Worm (Caenorhabditis elegans) whole organism, late embryonic: Measurements from ENCODE around the gene acp-7.

ENCODE experiments used
- K02D7.2 ChIP-seq: sonication (generic microtip); optimal IDR thresholded peaks from 2 replicates; lab custom pipeline; 2017; ENCODE audit warnings: mild to moderate bottlenecking, missing genetic modification characterization, missing compliant biosample characterization
- ama-1 ChIP-seq: fragments of 150-350 bp; optimal IDR thresholded peaks from 2 replicates; lab custom pipeline; 2014
- ceh-22 ChIP-seq: sonication (generic microtip); optimal IDR thresholded peaks from 2 replicates; lab custom pipeline; 2017; ENCODE audit warnings: missing biosample characterization, missing genetic modification characterization
- ceh-6 ChIP-seq: fragments of 200-800 bp; sonication (Bioruptor generic); optimal IDR thresholded peaks from 2 replicates; lab custom pipeline; 2018; ENCODE audit warnings: mild to moderate bottlenecking, missing genetic modification characterization, missing compliant biosample characterization
- ets-4 ChIP-seq: sonication (generic microtip); optimal IDR thresholded peaks from 2 replicates; lab custom pipeline; 2016; ENCODE audit warnings: missing genetic modification characterization, missing compliant biosample characterization
- nfya-1 ChIP-seq: sonication (generic microtip); optimal IDR thresholded peaks from 2 replicates; lab custom pipeline; 2017; ENCODE audit warnings: missing genetic modification characterization, mild to moderate bottlenecking, missing compliant biosample characterization, antibody characterized with exemption, moderate library complexity
- nhr-11 ChIP-seq: fragments of 150-350 bp; optimal IDR thresholded peaks from 2 replicates; lab custom pipeline; 2014; ENCODE audit warnings: missing biosample characterization, missing genetic modification characterization
- pag-3 ChIP-seq: sonication (generic microtip); optimal IDR thresholded peaks from 2 replicates; lab custom pipeline; 2016; ENCODE audit warnings: missing compliant biosample characterization, missing genetic modification characterization, borderline replicate concordance
- pha-4 ChIP-seq: fragments of 150-350 bp; optimal IDR thresholded peaks from 2 replicates; lab custom pipeline; 2018; ENCODE audit warnings: missing biosample characterization, missing genetic modification reagents, missing genetic modification characterization
- tbx-2 ChIP-seq: sonication (generic microtip); optimal IDR thresholded peaks from 2 replicates; lab custom pipeline; 2016; ENCODE audit warnings: missing genetic modification characterization, missing compliant biosample characterization
- tbx-7 ChIP-seq: sonication (generic microtip); optimal IDR thresholded peaks from 2 replicates; lab custom pipeline; 2016; ENCODE audit warnings: missing genotype, missing genetic modification characterization, missing compliant biosample characterization

- TF ChIP-seq tbx-7 (no peak), ama-1 (no peak), K02D7.2 (no peak), pha-4 (no peak), pag-3 (tag; lab: Kevin White, UChicago) (no peak), nhr-11 (no peak), tbx-2 (no peak), ceh-6 (GFP tag; lab: Kevin White, UChicago) (no peak), ceh-22 (tag; lab: Kevin White, UChicago) (no peak), ets-4 (tag; lab: Kevin White, UChicago) (no peak), nfya-1 (tag; lab: Kevin White, UChicago) (no peak)
These were observed 29.1 kb upstream of the acp-7 start for ce11 chrIV:6460596-6460995.
